Worm (Caenorhabditis elegans) whole organism, midembryonic: ENCODE data around the gene rnh-1.1.
A peak's percentile ranks its signal among the peaks of the same experiment; 100 is the strongest.

Experiments used
- T22C8.4 ChIP-seq: fragments of 200-800 bp; sonication (Bioruptor generic); IDR thresholded peaks from 2 replicates; pipeline ENCODE4 v1.3.6; 2022; ENCODE audit warnings: missing genetic modification characterization, missing compliant biosample characterization
- cog-1 ChIP-seq: sonication (generic microtip); optimal IDR thresholded peaks from 2 replicates; lab custom pipeline; 2016; ENCODE audit warnings: missing genetic modification characterization, missing compliant biosample characterization
- flt-1 ChIP-seq: fragments of 200-800 bp; sonication (Bioruptor generic); IDR thresholded peaks from 2 replicates; pipeline ENCODE4 v1.3.6; 2022; ENCODE audit warnings: missing genetic modification characterization, missing compliant biosample characterization
- klf-2 ChIP-seq: fragments of 200-800 bp; sonication (Bioruptor generic); conservative IDR thresholded peaks from 2 replicates; pipeline ENCODE4 v1.3.6; 2022; ENCODE audit warnings: missing genetic modification reagents, missing genetic modification characterization, missing compliant biosample characterization
- med-1 ChIP-seq: sonication (generic microtip); optimal IDR thresholded peaks from 2 replicates; lab custom pipeline; 2017; ENCODE audit warnings: missing genetic modification characterization, mild to moderate bottlenecking, missing compliant biosample characterization, antibody characterized with exemption, missing genetic modification reagents; ENCODE audit not compliant: insufficient read depth
- ref-1 ChIP-seq: fragments of 200-800 bp; sonication (Bioruptor generic); conservative IDR thresholded peaks from 2 replicates; pipeline ENCODE4 v1.3.6; 2022; ENCODE audit warnings: missing genetic modification reagents, missing genetic modification characterization, missing compliant biosample characterization
- tab-1 ChIP-seq: fragments of 200-800 bp; sonication (Bioruptor generic); IDR thresholded peaks from 2 replicates; pipeline ENCODE4 v1.3.6; 2022; ENCODE audit warnings: missing genetic modification characterization, missing compliant biosample characterization
- ztf-23 ChIP-seq: fragments of 200-800 bp; sonication (Bioruptor generic); IDR thresholded peaks from 2 replicates; pipeline ENCODE4 v1.3.6; 2022; ENCODE audit warnings: missing genetic modification reagents, missing genetic modification characterization, missing compliant biosample characterization
- ztf-29 ChIP-seq: fragments of 200-800 bp; sonication (Bioruptor generic); IDR thresholded peaks from 2 replicates; pipeline ENCODE4 v1.3.6; 2022; ENCODE audit warnings: missing genetic modification reagents, missing genetic modification characterization, missing compliant biosample characterization

The rnh-1.1 gene

ce11 chrII:7525458-7525857 lies at the start of gene rnh-1.1, which contains the start of gene ZK1290.7:
Gene rnh-1.1, plus strand, starts transcription at chrII:7525738.
Gene ZK1290.7, minus strand, starts transcription at chrII:7525558.
- TF ChIP-seq klf-2 (GFP tag; lab: Robert Waterston, UW): no peak
- no peak for TF ChIP-seq T22C8.4 (GFP tag; lab: Robert Waterston, UW)
- TF ChIP-seq ref-1 (GFP tag; lab: Robert Waterston, UW): no peak
- TF ChIP-seq flt-1 (GFP tag; lab: Robert Waterston, UW): no peak
- TF ChIP-seq ztf-29: no peak
- TF ChIP-seq ztf-23 (GFP tag; lab: Robert Waterston, UW): no peak
- no peak for TF ChIP-seq tab-1 (GFP tag; lab: Robert Waterston, UW)

ce11 chrII:7478487-7479234 lies 46.9 kb upstream of the rnh-1.1 start, which contains the start of the genes aka-1 and ubc-6:
Gene aka-1, minus strand, starts transcription at chrII:7478537.
Gene ubc-6, plus strand, starts transcription at chrII:7479187.
- TF ChIP-seq T22C8.4 (GFP tag; lab: Robert Waterston, UW) (peak; percentile 64), flt-1 (GFP tag; lab: Robert Waterston, UW) (peak; percentile 74), tab-1 (GFP tag; lab: Robert Waterston, UW) (peak; percentile 78; the same call in 1 of the 2 replicates), ztf-23 (GFP tag; lab: Robert Waterston, UW) (peak; percentile 80), klf-2 (GFP tag; lab: Robert Waterston, UW) (peak; percentile 66), med-1 (GFP tag; lab: Kevin White, UChicago) (no peak), ztf-29 (no peak; the same call in 1 of the 2 replicates), ref-1 (GFP tag; lab: Robert Waterston, UW) (0 out of 2 replicates have a peak, but pooled peaks have one; percentile 33), cog-1 (tag; lab: Kevin White, UChicago) (peak; percentile 45)

- no peak for TF ChIP-seq tab-1 (GFP tag; lab: Robert Waterston, UW)
- no peak for TF ChIP-seq flt-1 (GFP tag; lab: Robert Waterston, UW)
- no peak for TF ChIP-seq ref-1 (GFP tag; lab: Robert Waterston, UW)
- no peak for TF ChIP-seq T22C8.4 (GFP tag; lab: Robert Waterston, UW)
- no peak for TF ChIP-seq med-1 (GFP tag; lab: Kevin White, UChicago)
- no peak for TF ChIP-seq cog-1 (tag; lab: Kevin White, UChicago)
- TF ChIP-seq klf-2 (GFP tag; lab: Robert Waterston, UW): no peak
- no peak for TF ChIP-seq ztf-29
- no peak for TF ChIP-seq ztf-23 (GFP tag; lab: Robert Waterston, UW)
Measured at ce11 chrII:7483009-7483408, 42.5 kb upstream of the rnh-1.1 start, which contains the start of gene cah-2. Gene cah-2, minus strand, starts transcription at chrII:7483109.

- TF ChIP-seq T22C8.4 (GFP tag; lab: Robert Waterston, UW) (no peak), ztf-29 (no peak)
Measured at ce11 chrII:7489605-7490004, 35.9 kb upstream of the rnh-1.1 start, which contains the start of gene D1022.9. Gene D1022.9, minus strand, starts transcription at chrII:7489705.

ce11 chrII:7493599-7493998 lies 31.9 kb upstream of the rnh-1.1 start, which contains the start of gene nas-23:
Gene nas-23, minus strand, starts transcription at chrII:7493699.
- TF ChIP-seq klf-2 (GFP tag; lab: Robert Waterston, UW) (no peak), T22C8.4 (GFP tag; lab: Robert Waterston, UW) (no peak), cog-1 (tag; lab: Kevin White, UChicago) (no peak), ref-1 (GFP tag; lab: Robert Waterston, UW) (no peak), ztf-23 (GFP tag; lab: Robert Waterston, UW) (no peak), med-1 (GFP tag; lab: Kevin White, UChicago) (no peak), flt-1 (GFP tag; lab: Robert Waterston, UW) (no peak), tab-1 (GFP tag; lab: Robert Waterston, UW) (no peak), ztf-29 (no peak)

ce11 chrII:7494155-7494554 lies 31.4 kb upstream of the rnh-1.1 start, which contains the start of gene R10H1.1:
Gene R10H1.1, plus strand, starts transcription at chrII:7494455.
- TF ChIP-seq klf-2 (GFP tag; lab: Robert Waterston, UW): no peak

- TF ChIP-seq flt-1 (GFP tag; lab: Robert Waterston, UW) (no peak), med-1 (GFP tag; lab: Kevin White, UChicago) (no peak), T22C8.4 (GFP tag; lab: Robert Waterston, UW) (no peak), cog-1 (tag; lab: Kevin White, UChicago) (no peak), ztf-23 (GFP tag; lab: Robert Waterston, UW) (no peak), klf-2 (GFP tag; lab: Robert Waterston, UW) (no peak), tab-1 (GFP tag; lab: Robert Waterston, UW) (no peak), ztf-29 (no peak), ref-1 (GFP tag; lab: Robert Waterston, UW) (no peak)
Measured at ce11 chrII:7496070-7496469, 29.5 kb upstream of the rnh-1.1 start, which contains the start of gene spi-1. Gene spi-1, plus strand, starts transcription at chrII:7496247.

ce11 chrII:7499390-7499789 lies 26.1 kb upstream of the rnh-1.1 start, which contains the start of gene srab-14:
Gene srab-14, minus strand, starts transcription at chrII:7499490.
- TF ChIP-seq T22C8.4 (GFP tag; lab: Robert Waterston, UW) (no peak), ztf-23 (GFP tag; lab: Robert Waterston, UW) (no peak), med-1 (GFP tag; lab: Kevin White, UChicago) (no peak), cog-1 (tag; lab: Kevin White, UChicago) (no peak), ref-1 (GFP tag; lab: Robert Waterston, UW) (no peak), klf-2 (GFP tag; lab: Robert Waterston, UW) (no peak), flt-1 (GFP tag; lab: Robert Waterston, UW) (no peak), ztf-29 (no peak), tab-1 (GFP tag; lab: Robert Waterston, UW) (no peak)

ce11 chrII:7505005-7505404 lies 20.5 kb upstream of the rnh-1.1 start, which contains the start of gene C28F5.1:
Gene C28F5.1, plus strand, starts transcription at chrII:7505305.
- TF ChIP-seq ref-1 (GFP tag; lab: Robert Waterston, UW) (no peak), T22C8.4 (GFP tag; lab: Robert Waterston, UW) (no peak), med-1 (GFP tag; lab: Kevin White, UChicago) (no peak), flt-1 (GFP tag; lab: Robert Waterston, UW) (no peak), ztf-23 (GFP tag; lab: Robert Waterston, UW) (no peak), ztf-29 (no peak), cog-1 (tag; lab: Kevin White, UChicago) (no peak), tab-1 (GFP tag; lab: Robert Waterston, UW) (no peak), klf-2 (GFP tag; lab: Robert Waterston, UW) (no peak)
